Fruit fly (Drosophila melanogaster) whole organism, embryonic: ENCODE measurements around the gene TTLL4B.

Source experiments
- Asciz ChIP-seq: fragments of 200-800 bp; sonication (Bioruptor generic); optimal IDR thresholded peaks from 2 replicates; lab custom pipeline; 2017; ENCODE audit warnings: missing biosample characterization, mild to moderate bottlenecking, missing genetic modification characterization, missing genetic modification reagents
- Awh ChIP-seq: fragments of 200-800 bp; sonication (Bioruptor generic); IDR thresholded peaks from 2 replicates; pipeline ENCODE4, ENCODE4 v1.3.6; 2022; ENCODE audit warnings: missing biosample characterization, missing genetic modification characterization
- B-H1 ChIP-seq: fragments of 200-800 bp; sonication (Bioruptor generic); IDR thresholded peaks from 3 replicates; pipeline ENCODE4 v1.3.6; 2022; ENCODE audit warnings: missing biosample characterization, missing genetic modification characterization
- Blimp-1 ChIP-seq: fragments of 200-800 bp; sonication (Bioruptor generic); optimal IDR thresholded peaks from 3 replicates; lab custom pipeline; 2018; ENCODE audit warnings: missing biosample characterization, missing genetic modification characterization, mild to moderate bottlenecking, moderate library complexity, missing genetic modification reagents
- CG10267 ChIP-seq: fragments of 200-800 bp; sonication (Bioruptor generic); optimal IDR thresholded peaks from 2 replicates; lab custom pipeline; 2018; ENCODE audit warnings: missing biosample characterization, mild to moderate bottlenecking, missing genetic modification characterization, moderate library complexity
- CG10431 ChIP-seq: fragments of 200-800 bp; sonication (Bioruptor generic); optimal IDR thresholded peaks from 3 replicates; lab custom pipeline; 2018; ENCODE audit warnings: missing biosample characterization, mild to moderate bottlenecking, missing genetic modification characterization
- CG13123 ChIP-seq: fragments of 200-800 bp; sonication (Bioruptor generic); optimal IDR thresholded peaks from 2 replicates; lab custom pipeline; 2016; ENCODE audit warnings: missing biosample characterization, missing genetic modification characterization
- CG14860 ChIP-seq: fragments of 200-800 bp; sonication (Bioruptor generic); IDR thresholded peaks from 3 replicates; pipeline ENCODE4 v1.3.6; 2022; ENCODE audit warnings: missing biosample characterization, missing genetic modification characterization; ENCODE audit not compliant: partially characterized antibody
- CG14965 ChIP-seq: fragments of 200-800 bp; sonication (Bioruptor generic); optimal IDR thresholded peaks from 2 replicates; lab custom pipeline; 2016; ENCODE audit warnings: missing biosample characterization, missing genetic modification characterization, borderline replicate concordance
- CG15011 ChIP-seq: fragments of 200-800 bp; sonication (Bioruptor generic); optimal IDR thresholded peaks from 3 replicates; lab custom pipeline; 2018; ENCODE audit warnings: missing biosample characterization, mild to moderate bottlenecking, missing genetic modification characterization
- CG15479 ChIP-seq: fragments of 200-800 bp; sonication (Bioruptor generic); optimal IDR thresholded peaks from 3 replicates; lab custom pipeline; 2019; ENCODE audit warnings: missing biosample characterization, mild to moderate bottlenecking, missing genetic modification characterization, moderate library complexity
- CG16813 ChIP-seq: fragments of 200-800 bp; sonication (Bioruptor generic); IDR thresholded peaks from 3 replicates; pipeline ENCODE4 v1.3.6; 2022; ENCODE audit warnings: missing biosample characterization, missing genetic modification characterization; ENCODE audit not compliant: partially characterized antibody
- CG3065 ChIP-seq: fragments of 200-800 bp; sonication (Bioruptor generic); optimal IDR thresholded peaks from 2 replicates; lab custom pipeline; 2016; ENCODE audit warnings: missing biosample characterization, missing genetic modification characterization
- CG3407 ChIP-seq: fragments of 200-800 bp; sonication (Bioruptor generic); optimal IDR thresholded peaks from 2 replicates; lab custom pipeline; 2018; ENCODE audit warnings: missing biosample characterization, mild to moderate bottlenecking, missing genetic modification characterization
- CG7839 ChIP-seq: fragments of 200-800 bp; sonication (Bioruptor generic); optimal IDR thresholded peaks from 3 replicates; lab custom pipeline; 2018; ENCODE audit warnings: missing biosample characterization, mild to moderate bottlenecking, missing genetic modification characterization, moderate library complexity
- CG8290 ChIP-seq, 3 experiments: fragments of 200-800 bp; sonication (Bioruptor generic); optimal IDR thresholded peaks; 2 replicates each; lab custom pipeline; 2016 to 2019; ENCODE audit warnings: missing biosample characterization in 3 of 3, missing genetic modification characterization in 3 of 3, mild to moderate bottlenecking in 2 of 3, moderate library complexity in 1 of 3
- CG8478 ChIP-seq: fragments of >200 bp; optimal IDR thresholded peaks from 2 replicates; lab custom pipeline; 2018
- CG8924 ChIP-seq: fragments of 200-800 bp; optimal IDR thresholded peaks from 3 replicates; lab custom pipeline; 2019; ENCODE audit warnings: missing biosample characterization, mild to moderate bottlenecking, missing genetic modification characterization, moderate library complexity
- CG9797 ChIP-seq: fragments of 200-800 bp; sonication (Bioruptor generic); optimal IDR thresholded peaks from 3 replicates; lab custom pipeline; 2018; ENCODE audit warnings: missing biosample characterization, mild to moderate bottlenecking, missing genetic modification characterization
- Elba2 ChIP-seq: fragments of 200-800 bp; sonication (Bioruptor generic); optimal IDR thresholded peaks from 3 replicates; lab custom pipeline; 2016; ENCODE audit warnings: missing biosample characterization, missing genetic modification characterization
- Lpt ChIP-seq: fragments of >200 bp; optimal IDR thresholded peaks from 2 replicates; lab custom pipeline; 2018; ENCODE audit warnings: missing biosample characterization, missing genetic modification characterization
- MTF-1 ChIP-seq: fragments of 200-800 bp; sonication (Bioruptor generic); optimal IDR thresholded peaks from 2 replicates; lab custom pipeline; 2018; ENCODE audit warnings: missing biosample characterization, mild to moderate bottlenecking, missing genetic modification characterization, borderline replicate concordance
- Myb ChIP-seq: fragments of 200-800 bp; sonication (Bioruptor generic); optimal IDR thresholded peaks from 2 replicates; lab custom pipeline; 2016; ENCODE audit warnings: missing biosample characterization, missing genetic modification characterization
- Ptx1 ChIP-seq: fragments of 200-800 bp; sonication (Bioruptor generic); IDR thresholded peaks from 2 replicates; pipeline ENCODE4 v1.3.6; 2022; ENCODE audit warnings: missing biosample characterization, missing genetic modification characterization
- Sin3A ChIP-seq: fragments of >200 bp; optimal IDR thresholded peaks from 2 replicates; lab custom pipeline; 2018
- Sox100B ChIP-seq: fragments of 200-800 bp; sonication (Bioruptor generic); optimal IDR thresholded peaks from 3 replicates; lab custom pipeline; 2018; ENCODE audit warnings: missing biosample characterization, mild to moderate bottlenecking, missing genetic modification characterization
- Sry-β ChIP-seq: fragments of 200-800 bp; sonication (Bioruptor generic); optimal IDR thresholded peaks from 2 replicates; lab custom pipeline; 2018; ENCODE audit warnings: missing biosample characterization, mild to moderate bottlenecking, missing genetic modification characterization, moderate library complexity
- Sry-δ ChIP-seq: fragments of 200-800 bp; sonication (Bioruptor generic); optimal IDR thresholded peaks from 2 replicates; lab custom pipeline; 2016; ENCODE audit warnings: missing biosample characterization, missing genetic modification characterization
- Trl ChIP-seq, 3 experiments: fragments of >200 bp in 2 of 3; fragments of 200-800 bp in 1 of 3; sonication (Bioruptor generic) in 1 of 3; optimal IDR thresholded peaks; 2 replicates in 1 of 3; 3 replicates in 2 of 3; lab custom pipeline; 2016 to 2017; ENCODE audit warnings: missing biosample characterization in 1 of 3, missing genetic modification characterization in 1 of 3
- Xrp1 ChIP-seq: fragments of 200-800 bp; sonication (Bioruptor generic); IDR thresholded peaks from 2 replicates; pipeline ENCODE4 v1.3.6; 2022; ENCODE audit warnings: missing biosample characterization, missing genetic modification characterization
- corto ChIP-seq: fragments of 200-800 bp; sonication (Bioruptor generic); optimal IDR thresholded peaks from 2 replicates; lab custom pipeline; 2016; ENCODE audit warnings: missing biosample characterization, mild to moderate bottlenecking, missing genetic modification characterization, moderate library complexity
- fd64A ChIP-seq: fragments of 200-800 bp; sonication (Bioruptor generic); optimal IDR thresholded peaks from 3 replicates; lab custom pipeline; 2018; ENCODE audit warnings: missing biosample characterization, mild to moderate bottlenecking, missing genetic modification characterization
- ham ChIP-seq: fragments of 200-800 bp; sonication (Bioruptor generic); IDR thresholded peaks from 2 replicates; pipeline ENCODE4 v1.3.6; 2022; ENCODE audit warnings: missing biosample characterization, missing genetic modification characterization
- ind ChIP-seq: fragments of 200-800 bp; sonication (Bioruptor generic); optimal IDR thresholded peaks from 3 replicates; lab custom pipeline; 2016; ENCODE audit warnings: missing biosample characterization, missing genetic modification characterization
- kay ChIP-seq: fragments of 200-800 bp; sonication (Bioruptor generic); optimal IDR thresholded peaks from 2 replicates; lab custom pipeline; 2016; ENCODE audit warnings: missing biosample characterization, missing genetic modification characterization
- nerfin-1 ChIP-seq: fragments of 200-800 bp; sonication (Bioruptor generic); optimal IDR thresholded peaks from 3 replicates; lab custom pipeline; 2019; ENCODE audit warnings: missing biosample characterization, mild to moderate bottlenecking, missing genetic modification characterization, moderate library complexity
- nerfin-2 ChIP-seq: fragments of 200-800 bp; sonication (Bioruptor generic); IDR thresholded peaks from 2 replicates; pipeline ENCODE4 v1.3.6; 2022; ENCODE audit warnings: missing biosample characterization, missing genetic modification characterization; ENCODE audit not compliant: partially characterized antibody
- otp ChIP-seq: fragments of 200-800 bp; sonication (Bioruptor generic); IDR thresholded peaks from 3 replicates; pipeline ENCODE4, ENCODE4 v1.3.6; 2022; ENCODE audit warnings: missing biosample characterization, missing genetic modification characterization
- pum ChIP-seq: fragments of 200-800 bp; sonication (Bioruptor generic); optimal IDR thresholded peaks from 2 replicates; lab custom pipeline; 2016; ENCODE audit warnings: missing biosample characterization, missing genetic modification characterization
- sc ChIP-seq, 3 experiments: fragments of >200 bp in 2 of 3; fragments of 200-800 bp in 1 of 3; sonication (Bioruptor generic) in 1 of 3; optimal IDR thresholded peaks; 2 replicates in 2 of 3; 3 replicates in 1 of 3; lab custom pipeline; 2017; ENCODE audit warnings: mild to moderate bottlenecking in 1 of 3, missing biosample characterization in 1 of 3, missing genetic modification characterization in 1 of 3, missing genetic modification reagents in 1 of 3
- schlank ChIP-seq: fragments of 200-800 bp; sonication (Bioruptor generic); optimal IDR thresholded peaks from 2 replicates; lab custom pipeline; 2018; ENCODE audit warnings: missing biosample characterization, mild to moderate bottlenecking, missing genetic modification characterization
- scrt ChIP-seq: fragments of 200-800 bp; sonication (Bioruptor generic); optimal IDR thresholded peaks from 2 replicates; lab custom pipeline; 2018; ENCODE audit warnings: missing biosample characterization, mild to moderate bottlenecking, missing genetic modification characterization, moderate library complexity
- seq ChIP-seq: fragments of 200-800 bp; sonication (Bioruptor generic); IDR thresholded peaks from 2 replicates; pipeline ENCODE4 v1.3.6; 2022; ENCODE audit warnings: missing biosample characterization, missing genetic modification characterization
- sima ChIP-seq: fragments of 200-800 bp; sonication (Bioruptor generic); optimal IDR thresholded peaks from 2 replicates; lab custom pipeline; 2016; ENCODE audit warnings: missing biosample characterization, missing genetic modification characterization
- slou ChIP-seq: fragments of 200-800 bp; sonication (Bioruptor generic); optimal IDR thresholded peaks from 3 replicates; lab custom pipeline; 2016; ENCODE audit warnings: missing biosample characterization, missing genetic modification characterization
- unc-4 ChIP-seq: fragments of 200-800 bp; sonication (Bioruptor generic); IDR thresholded peaks from 2 replicates; pipeline ENCODE4 v1.3.6; 2022; ENCODE audit warnings: missing biosample characterization, missing genetic modification characterization; ENCODE audit not compliant: partially characterized antibody
- wek ChIP-seq: fragments of 200-800 bp; sonication (Bioruptor generic); optimal IDR thresholded peaks from 3 replicates; lab custom pipeline; 2018; ENCODE audit warnings: missing biosample characterization, mild to moderate bottlenecking, missing genetic modification characterization, moderate library complexity
- wor ChIP-seq: fragments of 200-800 bp; sonication (Bioruptor generic); IDR thresholded peaks from 2 replicates; pipeline ENCODE4 v1.3.6; 2022; ENCODE audit warnings: missing biosample characterization, missing genetic modification characterization
- z ChIP-seq: fragments of 200-800 bp; sonication (Bioruptor generic); IDR thresholded peaks from 3 replicates; pipeline ENCODE4 v1.3.6; 2022; ENCODE audit warnings: missing biosample characterization, missing genetic modification characterization
- zen ChIP-seq: fragments of 200-800 bp; sonication (Bioruptor generic); optimal IDR thresholded peaks from 3 replicates; lab custom pipeline; 2018; ENCODE audit warnings: missing biosample characterization, mild to moderate bottlenecking, missing genetic modification characterization, moderate library complexity

TTLL4B gene

dm6 chr2L:3888173-3888572 lies 25.7 kb downstream of the TTLL4B start (continued):
- TF ChIP-seq fd64A: peak; percentile 43
- TF ChIP-seq Ptx1 (GFP tag; lab: Robert Waterston, UW): no peak
- TF ChIP-seq otp (GFP tag; lab: Robert Waterston, UW): 0 out of 3 replicates have a peak, but pooled peaks have one; percentile 27
- no peak for TF ChIP-seq pum (GFP tag; lab: Kevin White, UChicago)
- no peak for TF ChIP-seq zen (tag; lab: Kevin White, UChicago)
- TF ChIP-seq CG8924 (tag; lab: Kevin White, UChicago): peak; percentile 16
- TF ChIP-seq nerfin-2 (GFP tag; lab: Robert Waterston, UW): no peak
- TF ChIP-seq Elba2 (GFP tag; lab: Kevin White, UChicago): no peak
- TF ChIP-seq Myb: no peak
- TF ChIP-seq CG9797 (GFP tag; lab: Kevin White, UChicago): no peak
- TF ChIP-seq CG8290 (GFP tag; optimal IDR thresholded peaks at IDR 0.05; lab: Kevin White, UChicago): no peak
- TF ChIP-seq CG8290 (tag; optimal IDR thresholded peaks at IDR 0.05; lab: Kevin White, UChicago): no peak
- no peak for TF ChIP-seq Sry-β (GFP tag; lab: Kevin White, UChicago)
- TF ChIP-seq Sox100B (GFP tag; lab: Kevin White, UChicago): peak; percentile 27
- no peak for TF ChIP-seq CG14860 (GFP tag; lab: Robert Waterston, UW)
- TF ChIP-seq Xrp1 (GFP tag; lab: Robert Waterston, UW): peak; percentile 62
- TF ChIP-seq Blimp-1 (GFP tag; lab: Kevin White, UChicago): peak; percentile 93
- TF ChIP-seq slou (GFP tag; lab: Kevin White, UChicago): no peak
- no peak for TF ChIP-seq CG3065 (GFP tag; lab: Kevin White, UChicago)
- TF ChIP-seq CG8478 (lab: Kevin White, UChicago): no peak
- no peak for TF ChIP-seq CG16813 (GFP tag; lab: Robert Waterston, UW)
- no peak for TF ChIP-seq MTF-1 (GFP tag; lab: Kevin White, UChicago)
- TF ChIP-seq B-H1 (GFP tag; lab: Robert Waterston, UW): no peak
- TF ChIP-seq wek (GFP tag; lab: Kevin White, UChicago): no peak
- TF ChIP-seq CG13123: peak; percentile 20
- TF ChIP-seq CG3407 (GFP tag; lab: Kevin White, UChicago): peak; percentile 42
- TF ChIP-seq z: no peak
- no peak for TF ChIP-seq Sry-δ (GFP tag; lab: Kevin White, UChicago)
- TF ChIP-seq Sin3A (lab: Kevin White, UChicago): no peak
- no peak for TF ChIP-seq schlank
- no peak for TF ChIP-seq ham (GFP tag; lab: Robert Waterston, UW)
- TF ChIP-seq scrt (GFP tag; lab: Kevin White, UChicago): no peak
- no peak for TF ChIP-seq sc (optimal IDR thresholded peaks at IDR 0.05; lab: Kevin White, UChicago)
- no peak for TF ChIP-seq sc (GFP tag; optimal IDR thresholded peaks at IDR 0.05; lab: Kevin White, UChicago)
- TF ChIP-seq Lpt (GFP tag; lab: Kevin White, UChicago): no peak
- no peak for TF ChIP-seq CG7839 (tag; lab: Kevin White, UChicago)
- no peak for TF ChIP-seq nerfin-1 (tag; lab: Kevin White, UChicago)
- TF ChIP-seq ind (GFP tag; lab: Kevin White, UChicago): no peak
- no peak for TF ChIP-seq unc-4 (GFP tag; lab: Robert Waterston, UW)
- no peak for TF ChIP-seq CG14965
- TF ChIP-seq CG10431 (GFP tag; lab: Kevin White, UChicago): peak; percentile 57
- no peak for TF ChIP-seq CG15011 (GFP tag; lab: Kevin White, UChicago)
- TF ChIP-seq corto: no peak
- no peak for TF ChIP-seq sima (GFP tag; lab: Kevin White, UChicago)
- TF ChIP-seq Trl (optimal IDR thresholded peaks at IDR 0.05; lab: Kevin White, UChicago): no peak
- no peak for TF ChIP-seq Trl (GFP tag; optimal IDR thresholded peaks at IDR 0.05; lab: Kevin White, UChicago)
- no peak for TF ChIP-seq CG10267
- TF ChIP-seq seq (GFP tag; lab: Robert Waterston, UW): no peak
- TF ChIP-seq wor (GFP tag; lab: Robert Waterston, UW): no peak
- TF ChIP-seq CG15479 (GFP tag; lab: Kevin White, UChicago): no peak
- peak; percentile 48; the same call in 1 of the 2 replicates for TF ChIP-seq Awh (GFP tag; lab: Robert Waterston, UW)
- TF ChIP-seq Asciz (GFP tag; lab: Kevin White, UChicago): peak; percentile 27
- TF ChIP-seq kay (GFP tag; lab: Kevin White, UChicago): no peak
